Fruit fly (Drosophila melanogaster): Measurements from ENCODE around the gene CG14715.
A peak's percentile ranks its signal among the peaks of the same experiment; 100 is the strongest.

The CG14715 gene

dm6 chr3R:11650105-11651039 is 23.6 kb upstream of the CG14715 start, which contains the start of the genes Csk and Elp1:
Gene Csk, minus strand, starts transcription at chr3R:11650706.
Gene Elp1, plus strand, starts transcription at chr3R:11650971.
- peak; percentile 39 for TF ChIP-seq dmrt93B (GFP tag; optimal IDR thresholded peaks at IDR 0.05)
- peak; percentile 41 for TF ChIP-seq CG9705 (GFP tag; optimal IDR thresholded peaks at IDR 0.05)
- peak; percentile 58 for TF ChIP-seq br (GFP tag; optimal IDR thresholded peaks at IDR 0.05)
- peak; percentile 51 for TF ChIP-seq sv (GFP tag; optimal IDR thresholded peaks at IDR 0.05)
- TF ChIP-seq dsf (GFP tag; optimal IDR thresholded peaks at IDR 0.05; ENCODE audit: borderline replicate concordance): peak; percentile 8
- TF ChIP-seq Dfd (GFP tag; optimal IDR thresholded peaks at IDR 0.05): no peak
- TF ChIP-seq CG32264 (GFP tag; optimal IDR thresholded peaks at IDR 0.05): no peak
- peak; percentile 72 for TF ChIP-seq HLH106 (tag; optimal IDR thresholded peaks at IDR 0.05)
- TF ChIP-seq Hnf4 (GFP tag; optimal IDR thresholded peaks at IDR 0.05): peak; percentile 52
- TF ChIP-seq tai (GFP tag; optimal IDR thresholded peaks at IDR 0.05): no peak
- TF ChIP-seq CrebA (GFP tag; optimal IDR thresholded peaks at IDR 0.05; ENCODE audit: borderline replicate concordance): no peak
- no peak for TF ChIP-seq Rel (GFP tag; optimal IDR thresholded peaks at IDR 0.05)
- TF ChIP-seq Rel (tag; optimal IDR thresholded peaks at IDR 0.05): peak; percentile 96
- TF ChIP-seq OdsH (GFP tag; optimal IDR thresholded peaks at IDR 0.05): peak; percentile 16
- TF ChIP-seq jim (GFP tag; optimal IDR thresholded peaks at IDR 0.05): no peak
- TF ChIP-seq psq (GFP tag; optimal IDR thresholded peaks at IDR 0.05): peak; percentile 7
- peak in 1 of 2 experiments; percentile 72 for TF ChIP-seq foxo (GFP tag; optimal IDR thresholded peaks at IDR 0.05)
- TF ChIP-seq Dif (GFP tag; optimal IDR thresholded peaks at IDR 0.05; ENCODE audit: partially characterized antibody): no peak
- no peak for TF ChIP-seq Mio (GFP tag; optimal IDR thresholded peaks at IDR 0.05)
- no peak for TF ChIP-seq lola (GFP tag; optimal IDR thresholded peaks at IDR 0.05)
- TF ChIP-seq rgr (GFP tag; optimal IDR thresholded peaks at IDR 0.05): peak; percentile 69
- no peak for TF ChIP-seq pan (optimal IDR thresholded peaks at IDR 0.05)
- TF ChIP-seq woc (GFP tag; optimal IDR thresholded peaks at IDR 0.05): peak; percentile 79
- no peak for TF ChIP-seq brk (GFP tag; optimal IDR thresholded peaks at IDR 0.05)
- no peak for TF ChIP-seq GATAd (GFP tag; optimal IDR thresholded peaks at IDR 0.05)
- peak; percentile 29 for TF ChIP-seq ey (GFP tag; optimal IDR thresholded peaks at IDR 0.05)
- peak; percentile 71 for TF ChIP-seq Sp1 (GFP tag; optimal IDR thresholded peaks at IDR 0.05)
- TF ChIP-seq sage (GFP tag; optimal IDR thresholded peaks at IDR 0.05): no peak
- peak; percentile 27 for TF ChIP-seq Hr83 (GFP tag; optimal IDR thresholded peaks at IDR 0.05; ENCODE audit: poor library complexity, severe bottlenecking)
- TF ChIP-seq N (GFP tag; optimal IDR thresholded peaks at IDR 0.05): peak; percentile 13
- no peak for TF ChIP-seq usp (GFP tag; optimal IDR thresholded peaks at IDR 0.05)
- peak; percentile 62 for TF ChIP-seq fru (GFP tag; optimal IDR thresholded peaks at IDR 0.05)
- no peak for TF ChIP-seq Vsx2 (GFP tag; optimal IDR thresholded peaks at IDR 0.05; ENCODE audit: partially characterized antibody)
- peak; percentile 63 for TF ChIP-seq h (GFP tag; optimal IDR thresholded peaks at IDR 0.05)
- TF ChIP-seq Hr78 (GFP tag; optimal IDR thresholded peaks at IDR 0.05): no peak
- no peak for TF ChIP-seq dl (GFP tag; optimal IDR thresholded peaks at IDR 0.05; ENCODE audit: insufficient read depth in 1 of 2, partially characterized antibody in 2 of 2)
- peak; percentile 91 for TF ChIP-seq Myc (optimal IDR thresholded peaks at IDR 0.05)
- no peak for TF ChIP-seq Abd-B (GFP tag; optimal IDR thresholded peaks at IDR 0.05)
- TF ChIP-seq Jra (GFP tag; optimal IDR thresholded peaks at IDR 0.05): no peak

- TF ChIP-seq Abd-B (GFP tag; optimal IDR thresholded peaks at IDR 0.05) (no peak), Dif (GFP tag; optimal IDR thresholded peaks at IDR 0.05; ENCODE audit: partially characterized antibody) (no peak), tai (GFP tag; optimal IDR thresholded peaks at IDR 0.05) (peak; percentile 84), CG9705 (GFP tag; optimal IDR thresholded peaks at IDR 0.05) (peak; percentile 54), CrebA (GFP tag; optimal IDR thresholded peaks at IDR 0.05; ENCODE audit: borderline replicate concordance) (peak; percentile 59), jim (GFP tag; optimal IDR thresholded peaks at IDR 0.05) (no peak), Jra (GFP tag; optimal IDR thresholded peaks at IDR 0.05) (peak; percentile 27), OdsH (GFP tag; optimal IDR thresholded peaks at IDR 0.05) (peak; percentile 94), Vsx2 (GFP tag; optimal IDR thresholded peaks at IDR 0.05; ENCODE audit: partially characterized antibody) (no peak), Hr78 (GFP tag; optimal IDR thresholded peaks at IDR 0.05) (no peak), usp (GFP tag; optimal IDR thresholded peaks at IDR 0.05) (no peak), foxo (GFP tag; optimal IDR thresholded peaks at IDR 0.05) (peak in 1 of 2 experiments; percentile 95), woc (GFP tag; optimal IDR thresholded peaks at IDR 0.05) (peak; percentile 87), Sp1 (GFP tag; optimal IDR thresholded peaks at IDR 0.05) (peak; percentile 86), CG32264 (GFP tag; optimal IDR thresholded peaks at IDR 0.05) (peak; percentile 71), h (GFP tag; optimal IDR thresholded peaks at IDR 0.05) (peak; percentile 95), psq (GFP tag; optimal IDR thresholded peaks at IDR 0.05) (peak; percentile 89), dsf (GFP tag; optimal IDR thresholded peaks at IDR 0.05; ENCODE audit: borderline replicate concordance) (peak; percentile 60), Hnf4 (GFP tag; optimal IDR thresholded peaks at IDR 0.05) (peak; percentile 86), sv (GFP tag; optimal IDR thresholded peaks at IDR 0.05) (peak; percentile 89), pan (optimal IDR thresholded peaks at IDR 0.05) (no peak), lola (GFP tag; optimal IDR thresholded peaks at IDR 0.05) (no peak), N (GFP tag; optimal IDR thresholded peaks at IDR 0.05) (no peak), brk (GFP tag; optimal IDR thresholded peaks at IDR 0.05) (peak; percentile 96), Dfd (GFP tag; optimal IDR thresholded peaks at IDR 0.05) (no peak), ey (GFP tag; optimal IDR thresholded peaks at IDR 0.05) (peak; percentile 87), rgr (GFP tag; optimal IDR thresholded peaks at IDR 0.05) (peak; percentile 96), HLH106 (tag; optimal IDR thresholded peaks at IDR 0.05) (peak; percentile 87), Mio (GFP tag; optimal IDR thresholded peaks at IDR 0.05) (no peak), Hr83 (GFP tag; optimal IDR thresholded peaks at IDR 0.05; ENCODE audit: poor library complexity, severe bottlenecking) (peak; percentile 49), Myc (optimal IDR thresholded peaks at IDR 0.05) (no peak), br (GFP tag; optimal IDR thresholded peaks at IDR 0.05) (peak; percentile 86), Rel (GFP tag; optimal IDR thresholded peaks at IDR 0.05) (peak; percentile 88), Rel (tag; optimal IDR thresholded peaks at IDR 0.05) (peak; percentile 94), dl (GFP tag; optimal IDR thresholded peaks at IDR 0.05; ENCODE audit: insufficient read depth in 1 of 2, partially characterized antibody in 2 of 2) (peak in 1 of 2 experiments; percentile 30), fru (GFP tag; optimal IDR thresholded peaks at IDR 0.05) (peak; percentile 92), sage (GFP tag; optimal IDR thresholded peaks at IDR 0.05) (peak; percentile 91), dmrt93B (GFP tag; optimal IDR thresholded peaks at IDR 0.05) (peak; percentile 75)
Measured at dm6 chr3R:11655873-11656374, 18.1 kb upstream of the CG14715 start, which contains the start of gene CG42327. Gene CG42327, plus strand, starts transcription at chr3R:11656149.

All from whole organism, wandering third instar larva.